Worm (Caenorhabditis elegans): ENCODE measurements around the gene ZK1290.11.

DNA sequence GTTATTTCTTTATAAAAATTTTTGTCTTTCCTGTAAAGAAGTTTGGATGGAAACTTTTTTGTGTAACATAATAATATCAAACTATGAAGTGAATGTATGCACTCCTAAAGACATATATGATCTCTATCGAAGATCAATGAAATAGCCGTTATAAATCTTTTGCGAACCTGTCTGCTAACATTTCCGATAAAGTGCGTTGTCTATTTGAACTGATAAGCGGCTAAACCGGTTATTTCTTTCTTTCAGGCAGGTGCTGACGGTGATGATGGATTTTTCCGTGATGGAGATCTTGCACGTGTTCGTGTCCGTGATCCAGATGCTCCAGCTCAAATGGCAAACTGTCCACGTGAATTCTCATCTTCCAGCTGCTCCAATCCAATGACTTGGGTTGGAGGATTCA lies 29.9 kb downstream of the ZK1290.11 start:
- TF ChIP-seq nhr-12 (tag; optimal IDR thresholded peaks at IDR 0.05) (no peak), ces-1 (GFP tag; optimal IDR thresholded peaks at IDR 0.05) (no peak), elt-1 (tag; optimal IDR thresholded peaks at IDR 0.05; ENCODE audit: borderline replicate concordance, insufficient read depth) (no peak), ztf-11 (tag; optimal IDR thresholded peaks at IDR 0.05) (no peak), hlh-1 (tag; optimal IDR thresholded peaks at IDR 0.05) (no peak), snpc-4 (tag; optimal IDR thresholded peaks at IDR 0.05) (no peak), lsy-2 (tag; optimal IDR thresholded peaks at IDR 0.05) (no peak), zip-8 (tag; optimal IDR thresholded peaks at IDR 0.05) (no peak)
